Worm (Caenorhabditis elegans) whole organism, early embryonic: ENCODE data around the gene nhr-182.

Experiments used
- B0310.2 ChIP-seq: sonication (generic microtip); optimal IDR thresholded peaks from 2 replicates; lab custom pipeline; 2016; ENCODE audit warnings: mild to moderate bottlenecking, missing genetic modification characterization, missing compliant biosample characterization
- F13C5.2 ChIP-seq: sonication (generic microtip); optimal IDR thresholded peaks from 2 replicates; lab custom pipeline; 2017; ENCODE audit warnings: mild to moderate bottlenecking, missing genetic modification characterization, inconsistent platforms, missing compliant biosample characterization
- aly-1 ChIP-seq: sonication (generic microtip); optimal IDR thresholded peaks from 2 replicates; lab custom pipeline; 2016; ENCODE audit warnings: missing genetic modification characterization, missing compliant biosample characterization
- ama-1 ChIP-seq: fragments of 150-350 bp; optimal IDR thresholded peaks from 2 replicates; lab custom pipeline; 2014
- ceh-13 ChIP-seq: fragments of 200-800 bp; sonication (Bioruptor generic); optimal IDR thresholded peaks from 2 replicates; lab custom pipeline; 2018; ENCODE audit warnings: mild to moderate bottlenecking, missing genetic modification characterization, missing compliant biosample characterization
- ceh-36 ChIP-seq: sonication (generic microtip); optimal IDR thresholded peaks from 2 replicates; lab custom pipeline; 2016; ENCODE audit warnings: missing genetic modification characterization, inconsistent platforms, missing compliant biosample characterization
- ets-7 ChIP-seq: sonication (generic microtip); optimal IDR thresholded peaks from 2 replicates; lab custom pipeline; 2016; ENCODE audit warnings: missing genotype, missing genetic modification characterization, missing compliant biosample characterization
- flt-1 ChIP-seq: fragments of 200-800 bp; sonication (Bioruptor generic); IDR thresholded peaks from 2 replicates; pipeline ENCODE4 v1.3.6; 2022; ENCODE audit warnings: missing genetic modification characterization, missing compliant biosample characterization
- hmbx-1 ChIP-seq: sonication (generic microtip); optimal IDR thresholded peaks from 2 replicates; lab custom pipeline; 2016; ENCODE audit warnings: mild to moderate bottlenecking, missing genetic modification characterization, missing compliant biosample characterization
- hmg-4 ChIP-seq: fragments of 200-800 bp; sonication (Bioruptor generic); optimal IDR thresholded peaks from 2 replicates; lab custom pipeline; 2018; ENCODE audit warnings: mild to moderate bottlenecking, missing genetic modification characterization, missing compliant biosample characterization
- hnd-1 ChIP-seq: sonication (generic microtip); optimal IDR thresholded peaks from 2 replicates; lab custom pipeline; 2016; ENCODE audit warnings: missing genetic modification characterization, missing compliant biosample characterization
- pes-1 ChIP-seq: fragments of 200-800 bp; sonication (Bioruptor generic); IDR thresholded peaks from 2 replicates; pipeline ENCODE4 v1.3.6; 2022; ENCODE audit warnings: missing genetic modification reagents, missing genetic modification characterization, missing compliant biosample characterization
- scrt-1 ChIP-seq: fragments of 200-800 bp; sonication (Bioruptor generic); IDR thresholded peaks from 2 replicates; pipeline ENCODE4 v1.3.6; 2022; ENCODE audit warnings: missing genetic modification characterization, missing compliant biosample characterization
- sea-1 ChIP-seq: fragments of 200-800 bp; sonication (Bioruptor generic); conservative IDR thresholded peaks from 2 replicates; pipeline ENCODE4 v1.3.6; 2022; ENCODE audit warnings: missing genetic modification characterization, missing compliant biosample characterization
- tbx-11 ChIP-seq: fragments of 200-800 bp; sonication (Bioruptor generic); IDR thresholded peaks from 2 replicates; pipeline ENCODE4 v1.3.6; 2022; ENCODE audit warnings: missing genetic modification characterization, missing compliant biosample characterization
- tbx-37 ChIP-seq: fragments of 200-800 bp; sonication (Bioruptor generic); conservative IDR thresholded peaks from 2 replicates; pipeline ENCODE4 v1.3.6; 2022; ENCODE audit warnings: missing genetic modification reagents, missing genetic modification characterization, missing compliant biosample characterization
- tra-4 ChIP-seq: sonication (generic microtip); optimal IDR thresholded peaks from 2 replicates; lab custom pipeline; 2017; ENCODE audit warnings: missing genetic modification characterization, missing compliant biosample characterization

The nhr-182 gene

DNA sequence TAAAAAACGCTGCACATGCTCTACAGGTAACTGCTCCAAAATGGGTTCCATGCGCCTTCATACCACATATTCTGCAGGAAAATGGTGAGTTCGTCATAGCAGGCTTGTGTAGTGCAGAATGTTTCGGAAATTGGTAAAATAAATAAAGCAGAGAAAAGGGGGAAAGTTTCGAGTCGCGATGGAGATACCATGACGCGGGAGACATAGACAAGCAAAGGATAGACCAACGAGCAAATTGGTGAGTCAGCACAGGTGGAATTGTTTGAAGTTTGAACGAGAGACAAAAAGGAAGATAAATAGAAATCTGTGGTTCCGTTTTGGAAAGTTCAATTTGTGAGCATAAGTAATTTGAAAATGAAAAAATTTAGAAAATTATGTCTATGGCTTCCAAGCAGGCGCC is 30.6 kb upstream of the nhr-182 start, which contains the start of gene nhr-225:
Gene nhr-225 (minus strand): TSS at position 146 of the 400 bp plus-strand sequence.
- TF ChIP-seq ets-7 (tag; lab: Kevin White, UChicago) (no peak), scrt-1 (GFP tag; lab: Robert Waterston, UW) (no peak), ama-1 (lab: Kevin White, UChicago) (no peak), ceh-36 (tag; lab: Kevin White, UChicago) (no peak), pes-1 (no peak), hmbx-1 (tag; lab: Kevin White, UChicago) (no peak), hnd-1 (no peak), B0310.2 (no peak), hmg-4 (GFP tag; lab: Kevin White, UChicago) (no peak), tbx-37 (GFP tag; lab: Robert Waterston, UW) (no peak), F13C5.2 (tag; lab: Kevin White, UChicago) (no peak), sea-1 (GFP tag; lab: Robert Waterston, UW) (no peak), tra-4 (tag; lab: Kevin White, UChicago) (no peak), tbx-11 (GFP tag; lab: Robert Waterston, UW) (no peak), aly-1 (tag; lab: Kevin White, UChicago) (no peak), ceh-13 (GFP tag; lab: Kevin White, UChicago) (no peak), flt-1 (no peak)

DNA sequence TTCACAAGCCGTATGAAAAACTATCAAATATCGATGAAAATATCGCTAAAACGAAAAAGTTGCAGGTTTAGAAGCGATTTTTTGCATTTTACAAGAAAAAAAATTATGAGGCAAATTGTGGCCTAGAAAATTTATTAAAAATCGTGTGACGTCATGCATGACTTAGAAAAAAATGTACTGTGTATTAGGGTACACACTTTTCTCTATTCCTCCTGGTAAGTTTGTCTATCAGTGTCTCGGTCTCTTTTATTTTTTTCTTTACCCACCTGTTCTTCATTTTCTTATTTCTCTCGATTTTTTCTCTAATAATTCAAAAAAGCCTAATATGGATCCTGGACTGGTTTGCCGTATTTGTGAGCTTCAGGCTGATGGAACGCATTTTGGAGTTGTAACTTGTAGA is 25.4 kb upstream of the nhr-182 start, which contains the start of gene nhr-227:
Gene nhr-227 (plus strand): TSS at position 326 of the 400 bp plus-strand sequence.
- TF ChIP-seq scrt-1 (GFP tag; lab: Robert Waterston, UW): no peak
- TF ChIP-seq aly-1 (tag; lab: Kevin White, UChicago): no peak
- no peak for TF ChIP-seq hmbx-1 (tag; lab: Kevin White, UChicago)
- TF ChIP-seq ceh-36 (tag; lab: Kevin White, UChicago): no peak
- no peak for TF ChIP-seq sea-1 (GFP tag; lab: Robert Waterston, UW)
- TF ChIP-seq pes-1: no peak
- TF ChIP-seq F13C5.2 (tag; lab: Kevin White, UChicago): no peak
- no peak for TF ChIP-seq tra-4 (tag; lab: Kevin White, UChicago)
- no peak for TF ChIP-seq ama-1 (lab: Kevin White, UChicago)
- TF ChIP-seq tbx-37 (GFP tag; lab: Robert Waterston, UW): no peak
- no peak for TF ChIP-seq tbx-11 (GFP tag; lab: Robert Waterston, UW)
- TF ChIP-seq B0310.2: no peak
- no peak for TF ChIP-seq ets-7 (tag; lab: Kevin White, UChicago)
- TF ChIP-seq hnd-1: no peak
- TF ChIP-seq ceh-13 (GFP tag; lab: Kevin White, UChicago): no peak
- no peak for TF ChIP-seq hmg-4 (GFP tag; lab: Kevin White, UChicago)
- no peak for TF ChIP-seq flt-1

DNA sequence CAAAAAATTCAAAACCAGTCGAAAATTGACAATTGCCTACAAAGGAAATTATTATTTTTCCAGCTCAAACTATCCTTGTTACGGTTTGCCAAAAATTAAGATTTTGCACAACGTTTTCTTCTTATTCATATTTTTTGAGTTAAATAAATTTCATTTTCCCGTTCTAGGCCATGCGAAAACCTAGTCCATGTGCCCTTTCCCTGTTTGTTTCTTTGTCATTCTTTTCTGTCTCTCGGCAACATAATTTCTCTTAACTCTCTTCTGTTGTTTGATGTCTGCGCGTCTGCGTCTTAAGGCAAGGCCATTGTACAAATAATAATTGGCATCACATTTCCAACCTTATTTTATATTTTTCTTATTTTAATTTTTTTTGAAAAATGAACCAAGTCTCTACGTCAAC is 21.8 kb upstream of the nhr-182 start, which contains the start of gene nhr-228:
Gene nhr-228 (plus strand): TSS at position 261 of the 400 bp plus-strand sequence.
- TF ChIP-seq ama-1 (lab: Kevin White, UChicago) (no peak), hmg-4 (GFP tag; lab: Kevin White, UChicago) (no peak), hmbx-1 (tag; lab: Kevin White, UChicago) (no peak), B0310.2 (no peak), pes-1 (no peak), ceh-13 (GFP tag; lab: Kevin White, UChicago) (no peak), aly-1 (tag; lab: Kevin White, UChicago) (no peak), ceh-36 (tag; lab: Kevin White, UChicago) (no peak), scrt-1 (GFP tag; lab: Robert Waterston, UW) (no peak), hnd-1 (no peak), sea-1 (GFP tag; lab: Robert Waterston, UW) (no peak), ets-7 (tag; lab: Kevin White, UChicago) (no peak)

DNA sequence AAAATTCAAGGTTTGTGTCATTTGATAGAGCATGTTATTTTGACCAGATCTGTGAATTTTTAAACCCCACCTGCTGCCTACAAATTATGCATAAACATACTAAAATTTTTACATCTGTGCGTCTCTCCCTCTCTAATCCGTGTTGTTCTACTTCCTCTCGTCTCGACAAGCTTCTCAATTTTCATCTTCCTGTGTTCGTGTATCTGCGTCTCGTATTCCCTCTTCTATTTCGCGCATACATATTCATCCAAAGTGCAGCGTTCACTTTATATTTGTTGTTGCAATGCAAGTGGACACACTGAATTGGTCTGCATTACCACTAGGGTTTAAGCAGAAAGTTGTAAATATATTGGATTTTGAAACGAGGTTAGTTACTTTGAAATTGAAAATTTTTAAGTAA is 18.8 kb upstream of the nhr-182 start, which contains the start of gene fbxa-137:
Gene fbxa-137 (plus strand): TSS at position 274 of the 400 bp plus-strand sequence.
- TF ChIP-seq tbx-37 (GFP tag; lab: Robert Waterston, UW): no peak

DNA sequence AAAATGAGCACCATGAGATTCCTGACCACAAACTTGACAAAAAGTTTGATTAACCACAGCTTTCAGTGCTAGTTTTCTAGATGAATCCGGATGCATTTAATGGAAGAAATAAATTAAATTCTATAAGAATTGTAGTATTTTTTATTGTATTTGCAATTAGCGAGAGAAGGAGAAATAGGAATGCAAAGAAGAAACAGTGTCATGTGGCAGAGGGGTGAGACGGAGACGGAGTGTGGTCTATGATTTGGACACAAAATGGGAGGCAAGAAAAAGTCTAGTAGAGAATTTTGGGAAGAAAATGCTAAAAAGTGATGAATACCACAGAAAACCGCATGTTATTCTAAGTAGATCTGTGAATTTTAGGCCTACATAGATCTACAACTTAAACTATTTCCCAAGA is 18.3 kb upstream of the nhr-182 start, which contains the start of gene nhr-59:
Gene nhr-59 (minus strand): TSS at position 214 of the 400 bp plus-strand sequence.
- TF ChIP-seq F13C5.2 (tag; lab: Kevin White, UChicago) (no peak), pes-1 (no peak), hmbx-1 (tag; lab: Kevin White, UChicago) (no peak), ama-1 (lab: Kevin White, UChicago) (no peak), flt-1 (no peak)

DNA sequence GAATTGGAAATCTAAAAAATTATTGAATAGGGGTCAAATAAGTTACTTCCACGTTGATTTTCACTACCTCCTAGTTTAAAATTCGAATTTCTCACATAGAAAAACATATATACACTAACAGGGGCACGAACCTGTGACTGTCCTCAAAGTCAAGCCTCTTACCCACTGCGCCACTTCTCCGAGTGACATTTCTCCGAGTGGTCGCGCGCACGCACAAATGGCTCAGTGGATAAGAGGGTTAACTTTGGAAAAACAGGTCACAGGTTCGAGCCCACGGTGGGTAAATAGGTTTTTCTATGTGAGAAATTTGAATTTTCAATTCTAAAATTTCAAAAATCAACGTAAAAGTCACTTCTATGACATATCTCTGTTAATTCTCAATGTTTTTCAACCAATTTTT is 17.5 kb upstream of the nhr-182 start:
- TF ChIP-seq ama-1 (lab: Kevin White, UChicago): no peak
- no peak for TF ChIP-seq tbx-37 (GFP tag; lab: Robert Waterston, UW)
- TF ChIP-seq ceh-36 (tag; lab: Kevin White, UChicago): no peak

DNA sequence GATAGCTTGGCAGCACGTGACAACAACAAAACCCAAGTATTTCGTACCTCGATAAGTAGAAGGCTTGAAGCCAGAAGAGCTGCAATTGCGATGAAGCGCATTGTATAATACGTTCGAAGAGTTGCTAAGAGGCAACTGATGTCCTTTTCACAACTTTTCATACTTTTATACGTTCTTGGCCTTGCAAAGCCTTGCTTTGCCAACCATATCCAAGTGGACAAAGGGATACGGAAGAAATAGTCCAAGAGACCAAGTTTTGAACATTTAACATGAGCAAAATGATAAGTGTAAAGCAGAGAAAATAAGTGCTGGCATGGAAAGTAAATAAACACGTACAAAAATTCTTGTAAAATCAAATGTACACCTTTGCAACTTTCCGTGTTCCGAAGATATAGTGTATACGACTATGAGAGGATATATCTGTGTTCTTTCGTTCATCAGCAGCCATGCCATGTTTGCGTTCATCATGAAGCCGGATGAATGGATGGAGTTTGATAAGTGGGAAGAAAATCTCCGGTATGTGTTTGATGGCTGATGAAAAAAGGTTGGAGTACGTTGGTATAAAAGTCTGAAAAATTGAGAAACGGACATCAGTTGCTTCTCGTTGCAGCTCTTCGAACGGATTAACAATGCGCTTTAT is 14.6 kb upstream of the nhr-182 start, which contains the start of the genes Y5H2A.4 and abu-4:
Gene Y5H2A.4 (minus strand): TSS at position 101 of the 640 bp plus-strand sequence.
Gene abu-4 (plus strand): TSS at position 590 of the 640 bp plus-strand sequence.
- TF ChIP-seq ceh-36 (tag; lab: Kevin White, UChicago) (no peak), hmbx-1 (tag; lab: Kevin White, UChicago) (no peak)

DNA sequence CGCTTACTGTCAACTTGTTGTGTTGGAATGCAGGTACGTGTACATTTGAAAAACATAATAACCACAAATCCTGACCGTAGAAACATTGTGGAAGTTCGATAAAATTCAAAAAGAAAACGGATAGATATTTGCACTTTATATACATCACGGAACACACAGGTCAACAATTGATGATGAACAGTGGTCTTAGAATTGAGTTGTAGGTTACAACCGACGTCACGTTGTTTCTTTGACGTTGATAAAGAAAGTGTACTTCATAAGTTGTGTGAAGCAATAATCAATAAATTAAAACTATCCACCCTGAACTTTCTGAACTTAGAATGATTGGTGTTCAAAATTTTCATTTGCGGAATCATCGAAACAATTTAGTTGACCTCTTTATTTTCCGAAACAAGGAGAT is 12.0 kb upstream of the nhr-182 start, which contains the start of gene Y5H2A.1:
Gene Y5H2A.1 (minus strand): TSS at position 101 of the 400 bp plus-strand sequence.
- TF ChIP-seq scrt-1 (GFP tag; lab: Robert Waterston, UW): no peak
- TF ChIP-seq ceh-13 (GFP tag; lab: Kevin White, UChicago): no peak
- no peak for TF ChIP-seq B0310.2
- TF ChIP-seq tbx-37 (GFP tag; lab: Robert Waterston, UW): no peak
- no peak for TF ChIP-seq tbx-11 (GFP tag; lab: Robert Waterston, UW)
- TF ChIP-seq sea-1 (GFP tag; lab: Robert Waterston, UW): no peak
- TF ChIP-seq hnd-1: no peak
- TF ChIP-seq pes-1: no peak
- TF ChIP-seq hmbx-1 (tag; lab: Kevin White, UChicago): no peak
- TF ChIP-seq ceh-36 (tag; lab: Kevin White, UChicago): no peak
